Worm (Caenorhabditis elegans) whole organism, L4/young adult: ENCODE data around the gene Y53C12B.7.

Experiments
- W03F9.2 ChIP-seq: fragments of 150-350 bp; optimal IDR thresholded peaks from 2 replicates; lab custom pipeline; 2014; ENCODE audit warnings: missing biosample characterization, missing genetic modification characterization
- dao-5 ChIP-seq: sonication (generic microtip); optimal IDR thresholded peaks from 2 replicates; lab custom pipeline; 2016; ENCODE audit warnings: missing genotype, missing genetic modification characterization, moderate library complexity, missing compliant biosample characterization
- him-1 ChIP-seq: sonication (generic microtip); optimal IDR thresholded peaks from 2 replicates; lab custom pipeline; 2016; ENCODE audit warnings: missing genotype, missing genetic modification reagents, missing genetic modification characterization, missing compliant biosample characterization

DNA sequence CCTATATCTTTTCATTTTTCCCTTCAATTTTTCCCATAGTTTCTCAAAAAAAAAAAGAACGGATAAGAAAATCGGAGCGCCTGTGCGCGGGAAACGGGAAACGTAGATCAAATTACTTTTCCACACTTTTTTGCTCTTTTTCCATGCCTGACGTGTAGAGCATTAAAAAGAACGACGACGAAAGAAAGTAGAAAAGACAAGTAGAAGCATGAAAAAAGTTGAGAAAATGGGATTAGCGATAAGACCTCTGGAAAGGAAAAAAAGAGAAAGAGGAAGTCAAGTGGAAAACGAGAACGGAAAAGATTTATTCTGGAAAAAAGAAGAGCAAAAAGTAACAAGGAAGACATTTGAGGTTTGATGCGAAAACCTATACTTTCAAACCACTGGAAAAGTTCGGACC lies 24.5 kb downstream of the Y53C12B.7 start:
- TF ChIP-seq dao-5: no peak
- TF ChIP-seq him-1 (tag; lab: Kevin White, UChicago): no peak
- TF ChIP-seq W03F9.2 (tag; lab: Kevin White, UChicago): no peak
